Fruit fly (Drosophila melanogaster): ENCODE results near the gene CG42245.

Gene CG42245

dm6 chr3L:2585794-2586741 is 45.4 kb upstream of the CG42245 start, which contains the start of gene msn (continued):
- no peak for TF ChIP-seq fd3F (GFP tag; optimal IDR thresholded peaks at IDR 0.05)
- no peak for TF ChIP-seq vfl (GFP tag; optimal IDR thresholded peaks at IDR 0.05)
- no peak for TF ChIP-seq Nf-YA (GFP tag; IDR thresholded peaks at IDR 0.05)
- TF ChIP-seq pb (GFP tag; optimal IDR thresholded peaks at IDR 0.05): peak; percentile 40
- TF ChIP-seq bab2 (GFP tag; optimal IDR thresholded peaks at IDR 0.05): no peak
- TF ChIP-seq tap (tag; optimal IDR thresholded peaks at IDR 0.05): no peak
- peak; percentile 57 for TF ChIP-seq CG8924 (tag; optimal IDR thresholded peaks at IDR 0.05)
- peak; percentile 67 for TF ChIP-seq Sry-δ (GFP tag; optimal IDR thresholded peaks at IDR 0.05)
- peak; percentile 9 for TF ChIP-seq CG11723 (GFP tag; optimal IDR thresholded peaks at IDR 0.05)
- TF ChIP-seq CG11504 (tag; optimal IDR thresholded peaks at IDR 0.05): no peak
- TF ChIP-seq CG34224 (GFP tag; IDR thresholded peaks at IDR 0.05; ENCODE audit: partially characterized antibody): peak; percentile 44; the same call in 2 of the 3 replicates
- peak; percentile 64 for TF ChIP-seq Bgb (GFP tag; IDR thresholded peaks at IDR 0.05; ENCODE audit: partially characterized antibody)
- no peak for TF ChIP-seq NC2α (GFP tag; optimal IDR thresholded peaks at IDR 0.05)
- no peak for TF ChIP-seq cwo (GFP tag; optimal IDR thresholded peaks at IDR 0.05)
- no peak for TF ChIP-seq zfh2 (GFP tag; optimal IDR thresholded peaks at IDR 0.05)
- TF ChIP-seq CG33213 (GFP tag; optimal IDR thresholded peaks at IDR 0.05): peak; percentile 63
- no peak for TF ChIP-seq Awh (GFP tag; IDR thresholded peaks at IDR 0.05)
- no peak for TF ChIP-seq klu (GFP tag; IDR thresholded peaks at IDR 0.05)
- TF ChIP-seq Lim3 (GFP tag; IDR thresholded peaks at IDR 0.05): no peak
- TF ChIP-seq Oaz (GFP tag; IDR thresholded peaks at IDR 0.05): no peak
- no peak for TF ChIP-seq maf-S (GFP tag; optimal IDR thresholded peaks at IDR 0.05)
- TF ChIP-seq Dek (tag; optimal IDR thresholded peaks at IDR 0.05): no peak
- peak; percentile 4 for TF ChIP-seq Dip3 (GFP tag; optimal IDR thresholded peaks at IDR 0.05)
- TF ChIP-seq row (GFP tag; IDR thresholded peaks at IDR 0.05): peak; percentile 78
- peak; percentile 61; the same call in 2 of the 3 replicates for TF ChIP-seq Opbp (GFP tag; IDR thresholded peaks at IDR 0.05; ENCODE audit: partially characterized antibody)
- no peak for TF ChIP-seq CG8281 (tag; optimal IDR thresholded peaks at IDR 0.05)
- no peak for TF ChIP-seq Kr (GFP tag; optimal IDR thresholded peaks at IDR 0.05)
- no peak for TF ChIP-seq oc (tag; optimal IDR thresholded peaks at IDR 0.05)
- TF ChIP-seq dm (GFP tag; optimal IDR thresholded peaks at IDR 0.05): peak; percentile 34
- no peak for TF ChIP-seq org-1 (GFP tag; optimal IDR thresholded peaks at IDR 0.05)
- TF ChIP-seq cas (GFP tag; IDR thresholded peaks at IDR 0.05): peak; percentile 23; the same call in 1 of the 2 replicates
- TF ChIP-seq Mrtf (GFP tag; IDR thresholded peaks at IDR 0.05): no peak
- no peak for TF ChIP-seq CG31441 (GFP tag; IDR thresholded peaks at IDR 0.05)
- no peak for TF ChIP-seq bowl (GFP tag; IDR thresholded peaks at IDR 0.05)
- no peak for TF ChIP-seq CG2199 (GFP tag; IDR thresholded peaks at IDR 0.05)
- no peak for TF ChIP-seq wor (GFP tag; IDR thresholded peaks at IDR 0.05)
- TF ChIP-seq h (optimal IDR thresholded peaks at IDR 0.05): no peak
- no peak for TF ChIP-seq CG16779 (GFP tag; IDR thresholded peaks at IDR 0.05)
- no peak for TF ChIP-seq ind (GFP tag; optimal IDR thresholded peaks at IDR 0.05)
- TF ChIP-seq Hr39 (optimal IDR thresholded peaks at IDR 0.05): no peak
- TF ChIP-seq Ets65A (GFP tag): no peak
- no peak for TF ChIP-seq Max (GFP tag; optimal IDR thresholded peaks at IDR 0.05)
- TF ChIP-seq slp2 (GFP tag; optimal IDR thresholded peaks at IDR 0.05): no peak
- peak; percentile 4 for TF ChIP-seq HHEX (GFP tag; optimal IDR thresholded peaks at IDR 0.05)
- TF ChIP-seq Ets97D (GFP tag; optimal IDR thresholded peaks at IDR 0.05): peak; percentile 89
- no peak; the same call in 1 of the 2 replicates for TF ChIP-seq CG11085 (GFP tag; IDR thresholded peaks at IDR 0.05)
- no peak for TF ChIP-seq Asciz (GFP tag; optimal IDR thresholded peaks at IDR 0.05)
- no peak for TF ChIP-seq D19B (GFP tag; optimal IDR thresholded peaks at IDR 0.05)
- peak; percentile 24 for TF ChIP-seq MTF-1 (GFP tag; optimal IDR thresholded peaks at IDR 0.05; ENCODE audit: borderline replicate concordance)
- peak; percentile 52; the same call in 1 of the 2 replicates for TF ChIP-seq Atf6 (GFP tag; IDR thresholded peaks at IDR 0.05)
- no peak for TF ChIP-seq CG32772 (GFP tag; IDR thresholded peaks at IDR 0.05)
